Fruit fly (Drosophila melanogaster) whole organism, adult: ENCODE data around the gene CG31156.

Source experiments
- CG11617 ChIP-seq: fragments of 200-800 bp; sonication (Bioruptor generic); optimal IDR thresholded peaks from 2 replicates; lab custom pipeline; 2017; ENCODE audit warnings: mild to moderate bottlenecking, missing biosample characterization, missing genetic modification reagents, missing genetic modification characterization
- CG12768 ChIP-seq: fragments of 200-800 bp; sonication (Bioruptor generic); optimal IDR thresholded peaks from 2 replicates; lab custom pipeline; 2017; ENCODE audit warnings: missing biosample characterization, missing genetic modification characterization, mild to moderate bottlenecking, moderate library complexity, missing genetic modification reagents
- CG14711 ChIP-seq: fragments of 200-800 bp; sonication (Bioruptor generic); optimal IDR thresholded peaks from 2 replicates; lab custom pipeline; 2018; ENCODE audit warnings: missing biosample characterization, mild to moderate bottlenecking, missing genetic modification characterization, moderate library complexity
- CG1620 ChIP-seq: fragments of 200-800 bp; sonication (Bioruptor generic); optimal IDR thresholded peaks from 2 replicates; lab custom pipeline; 2016; ENCODE audit warnings: missing biosample characterization, missing genetic modification characterization
- CG33017 ChIP-seq: fragments of 200-800 bp; sonication (Bioruptor generic); optimal IDR thresholded peaks from 2 replicates; lab custom pipeline; 2018; ENCODE audit warnings: missing biosample characterization, mild to moderate bottlenecking, missing genetic modification characterization, moderate library complexity
- CG5204 ChIP-seq: fragments of 200-800 bp; sonication (Bioruptor generic); optimal IDR thresholded peaks from 2 replicates; lab custom pipeline; 2016; ENCODE audit warnings: missing biosample characterization, missing genetic modification characterization
- CG7045 ChIP-seq: fragments of 200-800 bp; sonication (Bioruptor generic); optimal IDR thresholded peaks from 2 replicates; lab custom pipeline; 2017; ENCODE audit warnings: missing biosample characterization, mild to moderate bottlenecking, missing genetic modification characterization
- CG7101 ChIP-seq: fragments of 200-800 bp; sonication (Bioruptor generic); optimal IDR thresholded peaks from 2 replicates; lab custom pipeline; 2018; ENCODE audit warnings: missing biosample characterization, mild to moderate bottlenecking, missing genetic modification characterization, moderate library complexity
- Clk ChIP-seq: fragments of 200-800 bp; sonication (Bioruptor generic); optimal IDR thresholded peaks from 2 replicates; lab custom pipeline; 2017; ENCODE audit warnings: missing biosample characterization, missing genetic modification characterization
- Crg-1 ChIP-seq: fragments of 200-800 bp; sonication (Bioruptor generic); optimal IDR thresholded peaks from 2 replicates; lab custom pipeline; 2016; ENCODE audit warnings: missing biosample characterization, missing genetic modification characterization
- Hr96 ChIP-seq: fragments of 200-800 bp; sonication (Bioruptor generic); optimal IDR thresholded peaks from 2 replicates; lab custom pipeline; 2016; ENCODE audit warnings: missing biosample characterization, missing genetic modification characterization
- Mnt ChIP-seq: fragments of 200-800 bp; sonication (Bioruptor generic); optimal IDR thresholded peaks from 2 replicates; lab custom pipeline; 2016; ENCODE audit warnings: missing biosample characterization, mild to moderate bottlenecking, missing genetic modification characterization
- bab1 ChIP-seq: fragments of 200-800 bp; sonication (Bioruptor generic); optimal IDR thresholded peaks from 3 replicates; lab custom pipeline; 2019; ENCODE audit warnings: missing biosample characterization, mild to moderate bottlenecking, missing genetic modification characterization, moderate library complexity
- cic ChIP-seq: fragments of 200-800 bp; sonication (Bioruptor generic); optimal IDR thresholded peaks from 2 replicates; lab custom pipeline; 2017; ENCODE audit warnings: missing biosample characterization, mild to moderate bottlenecking, missing genetic modification characterization, moderate library complexity
- cnc ChIP-seq, 2 experiments: fragments of >200 bp; optimal IDR thresholded peaks; 2 replicates each; lab custom pipeline; 2017
- kay ChIP-seq: fragments of 200-800 bp; sonication (Bioruptor generic); peaks from one replicate; lab custom pipeline; 2016; ENCODE audit warnings: missing biosample characterization, missing genetic modification characterization, borderline replicate concordance
- ovo ChIP-seq: fragments of 200-800 bp; sonication (Bioruptor generic); optimal IDR thresholded peaks from 2 replicates; lab custom pipeline; 2016; ENCODE audit warnings: missing biosample characterization, missing genetic modification characterization
- pad ChIP-seq: fragments of 200-800 bp; sonication (Bioruptor generic); optimal IDR thresholded peaks from 3 replicates; lab custom pipeline; 2017; ENCODE audit warnings: missing biosample characterization, missing genetic modification characterization, mild to moderate bottlenecking, moderate library complexity, missing genetic modification reagents
- tj ChIP-seq: fragments of 200-800 bp; sonication (Bioruptor generic); optimal IDR thresholded peaks from 3 replicates; lab custom pipeline; 2017; ENCODE audit warnings: missing biosample characterization, mild to moderate bottlenecking, missing genetic modification characterization, moderate library complexity
- toe ChIP-seq: fragments of 200-800 bp; sonication (Bioruptor generic); optimal IDR thresholded peaks from 2 replicates; lab custom pipeline; 2016; ENCODE audit warnings: missing biosample characterization, missing genetic modification characterization

The CG31156 gene

DNA sequence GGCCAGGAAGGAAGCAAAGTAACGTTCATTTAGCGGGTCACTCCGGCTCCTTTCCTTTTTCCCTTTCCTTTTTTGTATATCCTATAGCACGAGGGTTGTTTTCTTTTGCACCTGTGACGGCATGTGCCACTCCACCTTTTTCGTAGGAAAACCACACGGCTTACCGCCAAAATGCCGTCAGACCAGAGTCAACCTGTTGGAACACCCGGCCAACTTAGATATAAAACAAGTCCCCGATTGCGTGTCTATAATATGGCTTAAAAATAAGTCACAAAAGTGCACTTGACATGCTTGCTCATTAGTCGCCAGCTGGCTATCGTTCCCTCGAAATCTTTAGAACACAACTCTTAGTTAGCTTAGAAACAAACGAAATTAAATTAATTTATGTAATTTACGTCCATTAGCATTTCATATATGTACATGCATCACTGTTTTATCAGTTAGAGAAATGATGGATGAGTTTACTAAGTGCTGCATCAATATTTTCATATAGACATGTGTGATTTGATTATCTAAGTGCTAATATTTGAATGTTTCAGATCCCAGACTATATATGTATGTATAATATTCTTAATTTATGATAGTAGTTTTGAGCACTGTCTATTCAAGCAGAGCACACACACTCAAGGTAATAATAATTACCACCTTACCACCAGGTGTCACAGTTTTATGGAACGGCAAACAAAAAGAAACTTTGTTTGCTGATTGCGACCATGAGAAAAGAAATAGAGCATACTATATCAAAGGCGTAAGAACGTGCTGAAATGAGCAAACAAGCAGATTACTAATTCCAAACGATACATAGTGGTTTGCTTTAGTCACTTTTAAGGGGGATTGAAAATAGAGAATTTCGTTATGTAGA lies 21.3 kb upstream of the CG31156 start:
- TF ChIP-seq Mnt (GFP tag; lab: Kevin White, UChicago) (no peak), kay (GFP tag; lab: Kevin White, UChicago) (no peak), cnc (optimal IDR thresholded peaks at IDR 0.05; lab: Kevin White, UChicago) (no peak), Crg-1 (no peak), tj (no peak), Hr96 (GFP tag; lab: Kevin White, UChicago) (no peak), CG11617 (GFP tag; lab: Kevin White, UChicago) (no peak), CG33017 (no peak), ovo (GFP tag; lab: Kevin White, UChicago) (no peak), CG5204 (GFP tag; lab: Kevin White, UChicago) (no peak), CG7101 (tag; lab: Kevin White, UChicago) (no peak), toe (GFP tag; lab: Kevin White, UChicago) (no peak), cic (GFP tag; lab: Kevin White, UChicago) (no peak)

DNA sequence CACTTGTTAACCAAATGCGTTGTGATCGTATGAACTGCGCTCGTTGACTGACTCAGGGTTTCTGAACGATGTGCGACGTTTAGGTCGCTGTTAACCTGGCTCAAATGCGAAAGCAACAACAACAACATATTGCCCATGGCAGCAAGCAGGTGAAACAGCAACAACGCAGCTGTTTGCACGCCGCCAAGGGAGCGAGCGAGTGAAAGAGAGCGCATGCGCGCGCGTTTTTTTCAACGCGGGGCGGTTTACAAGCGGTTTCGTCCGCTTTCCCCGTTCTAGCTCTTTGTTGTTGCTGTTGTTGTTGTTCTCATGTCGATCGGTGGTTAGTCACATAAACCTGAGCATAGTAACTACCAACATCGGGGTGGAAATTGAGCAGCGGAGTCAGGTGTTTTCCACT lies 19.5 kb upstream of the CG31156 start:
- TF ChIP-seq tj (peak; percentile 46), CG5204 (GFP tag; lab: Kevin White, UChicago) (no peak)

DNA sequence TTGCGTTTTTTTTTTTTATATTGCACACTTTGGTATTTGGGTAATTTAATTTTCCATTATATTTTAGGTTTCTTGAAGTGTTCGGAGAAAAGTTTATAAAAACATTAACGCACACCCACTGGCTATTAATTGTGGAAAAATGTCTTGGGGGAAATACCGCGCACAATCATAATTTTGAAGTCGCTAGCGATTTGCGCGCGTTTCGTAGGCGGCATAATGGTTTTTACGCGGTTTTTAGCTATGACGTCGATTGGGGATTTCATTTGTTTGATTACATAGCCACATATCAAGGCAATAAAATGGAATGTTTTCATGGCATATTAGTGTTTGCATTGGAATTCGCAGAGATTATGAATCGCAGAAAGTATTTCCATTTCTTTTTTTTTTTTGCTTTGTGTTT lies 18.7 kb upstream of the CG31156 start:
- TF ChIP-seq CG1620 (GFP tag; lab: Kevin White, UChicago), result no peak
- no peak for TF ChIP-seq CG5204 (GFP tag; lab: Kevin White, UChicago)
- no peak for TF ChIP-seq CG12768
- TF ChIP-seq Clk (GFP tag; lab: Kevin White, UChicago), result no peak
- no peak for TF ChIP-seq bab1
- TF ChIP-seq kay (GFP tag; lab: Kevin White, UChicago), result no peak
- no peak for TF ChIP-seq cic (GFP tag; lab: Kevin White, UChicago)
- TF ChIP-seq CG7045 (GFP tag; lab: Kevin White, UChicago), result no peak
- no peak for TF ChIP-seq CG33017
- TF ChIP-seq ovo (GFP tag; lab: Kevin White, UChicago), result no peak
- TF ChIP-seq tj, result no peak
- TF ChIP-seq CG14711 (tag; lab: Kevin White, UChicago), result no peak
- no peak for TF ChIP-seq Hr96 (GFP tag; lab: Kevin White, UChicago)

DNA sequence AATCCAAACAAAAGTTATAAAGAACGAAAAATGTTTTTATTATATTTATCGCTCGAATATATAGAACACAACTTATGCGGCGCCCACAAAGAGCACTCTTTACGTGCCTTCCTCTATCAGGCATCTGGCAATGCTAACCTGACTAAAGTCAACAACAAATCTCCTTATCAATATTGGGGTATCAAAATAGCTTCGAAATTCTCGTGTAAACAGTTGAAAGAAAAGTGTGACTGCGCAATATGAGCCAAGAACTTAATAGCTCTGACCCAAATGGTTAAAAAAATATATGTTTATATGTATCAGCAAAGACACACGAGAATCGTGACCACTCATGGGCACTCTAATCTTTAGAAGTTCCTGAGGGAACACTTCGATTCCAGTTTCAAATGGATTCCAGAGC lies 17.7 kb upstream of the CG31156 start:
- no peak for TF ChIP-seq Hr96 (GFP tag; lab: Kevin White, UChicago)
- no peak for TF ChIP-seq CG14711 (tag; lab: Kevin White, UChicago)
- no peak for TF ChIP-seq cnc (optimal IDR thresholded peaks at IDR 0.05; lab: Kevin White, UChicago)
- TF ChIP-seq CG11617 (GFP tag; lab: Kevin White, UChicago), result no peak
- no peak for TF ChIP-seq Crg-1
- no peak for TF ChIP-seq ovo (GFP tag; lab: Kevin White, UChicago)
- TF ChIP-seq Clk (GFP tag; lab: Kevin White, UChicago), result no peak
- TF ChIP-seq CG5204 (GFP tag; lab: Kevin White, UChicago), result no peak
- TF ChIP-seq bab1, result no peak
- no peak for TF ChIP-seq pad
- no peak for TF ChIP-seq CG7045 (GFP tag; lab: Kevin White, UChicago)
- no peak for TF ChIP-seq CG12768
- TF ChIP-seq CG33017, result no peak
- TF ChIP-seq kay (GFP tag; lab: Kevin White, UChicago), result no peak
- TF ChIP-seq toe (GFP tag; lab: Kevin White, UChicago), result no peak
- no peak for TF ChIP-seq CG1620 (GFP tag; lab: Kevin White, UChicago)
- no peak for TF ChIP-seq cic (GFP tag; lab: Kevin White, UChicago)
- TF ChIP-seq Mnt (GFP tag; lab: Kevin White, UChicago), result no peak
- TF ChIP-seq tj, result no peak

DNA sequence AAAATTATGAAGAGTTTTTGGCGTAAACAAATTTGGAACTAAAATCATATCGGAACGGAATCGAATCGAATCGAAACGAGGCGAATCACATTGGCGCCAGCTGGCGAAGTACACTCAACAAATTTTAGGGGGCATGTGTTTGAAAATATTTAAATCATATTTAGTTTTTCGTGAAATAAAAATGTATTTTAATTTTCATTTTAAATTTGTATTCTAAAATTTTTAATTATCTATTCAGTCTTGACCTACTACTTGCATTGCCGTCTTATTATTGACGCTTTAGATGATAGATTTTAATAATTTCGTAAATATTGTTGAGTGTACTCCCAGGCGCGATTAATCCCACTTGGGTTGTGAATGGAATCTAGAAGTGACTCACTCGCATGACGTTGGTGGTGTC lies 15.7 kb upstream of the CG31156 start:
- TF ChIP-seq kay (GFP tag; lab: Kevin White, UChicago) (no peak), cnc (optimal IDR thresholded peaks at IDR 0.05; lab: Kevin White, UChicago) (no peak), tj (no peak), CG11617 (GFP tag; lab: Kevin White, UChicago) (no peak), Crg-1 (no peak), pad (no peak), Mnt (GFP tag; lab: Kevin White, UChicago) (no peak), CG33017 (no peak), cic (GFP tag; lab: Kevin White, UChicago) (no peak), CG1620 (GFP tag; lab: Kevin White, UChicago) (no peak), CG12768 (no peak), toe (GFP tag; lab: Kevin White, UChicago) (no peak), CG5204 (GFP tag; lab: Kevin White, UChicago) (no peak), Hr96 (GFP tag; lab: Kevin White, UChicago) (no peak)

DNA sequence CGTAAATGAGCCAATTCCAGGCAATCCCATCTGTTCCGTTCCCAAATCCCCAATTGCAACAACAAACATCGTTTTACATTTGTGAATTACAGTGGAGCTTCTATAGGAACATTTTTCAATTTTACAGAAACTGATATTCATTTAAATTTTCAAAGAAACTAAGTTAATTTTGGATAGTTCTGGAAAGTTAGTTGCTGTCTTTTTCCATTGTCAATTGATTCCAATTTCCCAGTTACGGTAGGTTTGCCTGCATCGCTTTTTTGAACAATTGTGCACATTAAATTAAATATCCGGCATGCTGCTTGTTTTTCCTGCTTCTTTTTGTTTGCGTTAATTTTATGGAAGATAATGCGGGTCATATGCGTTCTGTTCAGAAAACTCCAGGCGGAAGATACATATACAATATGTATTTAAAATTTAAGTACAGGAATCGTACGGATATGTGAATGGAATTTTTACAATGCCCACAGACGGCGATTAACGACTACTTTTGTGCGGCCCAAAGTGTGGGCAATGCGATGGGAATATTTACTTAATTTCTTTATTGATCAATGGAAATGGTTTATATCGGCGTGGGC lies 14.6 kb upstream of the CG31156 start:
- TF ChIP-seq Clk (GFP tag; lab: Kevin White, UChicago), result no peak
- TF ChIP-seq cnc (optimal IDR thresholded peaks at IDR 0.05; lab: Kevin White, UChicago), result no peak
- TF ChIP-seq CG14711 (tag; lab: Kevin White, UChicago), result no peak
- TF ChIP-seq ovo (GFP tag; lab: Kevin White, UChicago), result no peak
- no peak for TF ChIP-seq toe (GFP tag; lab: Kevin White, UChicago)
- TF ChIP-seq Mnt (GFP tag; lab: Kevin White, UChicago), result no peak
- no peak for TF ChIP-seq Crg-1
- no peak for TF ChIP-seq CG12768
- no peak for TF ChIP-seq CG5204 (GFP tag; lab: Kevin White, UChicago)
- no peak for TF ChIP-seq cic (GFP tag; lab: Kevin White, UChicago)
- no peak for TF ChIP-seq CG11617 (GFP tag; lab: Kevin White, UChicago)
